Worm (Caenorhabditis elegans): ENCODE data around the gene C34E7.3.

ce11 chrX:12942296-12942695 lies 12.2 kb downstream of the C34E7.3 start:
- no peak for TF ChIP-seq hlh-8 (tag; optimal IDR thresholded peaks at IDR 0.05)
- no peak for TF ChIP-seq che-1 (tag; optimal IDR thresholded peaks at IDR 0.05)
